Fruit fly (Drosophila melanogaster) whole organism, embryonic: ENCODE data around the gene CG3841.

Source experiments
- B-H1 ChIP-seq: fragments of 200-800 bp; sonication (Bioruptor generic); IDR thresholded peaks from 3 replicates; pipeline ENCODE4 v1.3.6; 2022; ENCODE audit warnings: missing biosample characterization, missing genetic modification characterization
- BtbVII ChIP-seq: fragments of 200-800 bp; sonication (Bioruptor generic); optimal IDR thresholded peaks from 3 replicates; lab custom pipeline; 2017; ENCODE audit warnings: missing biosample characterization, mild to moderate bottlenecking, missing genetic modification characterization
- CG10147 ChIP-seq: fragments of 200-800 bp; sonication (Bioruptor generic); optimal IDR thresholded peaks from 2 replicates; lab custom pipeline; 2019; ENCODE audit warnings: missing biosample characterization, mild to moderate bottlenecking, missing genetic modification characterization, moderate library complexity
- CG10321 ChIP-seq: fragments of 200-800 bp; sonication (Bioruptor generic); IDR thresholded peaks from 2 replicates; pipeline ENCODE4 v1.3.6; 2022; ENCODE audit warnings: missing biosample characterization, missing genetic modification characterization
- CG10565 ChIP-seq: fragments of 200-800 bp; sonication (Bioruptor generic); optimal IDR thresholded peaks from 3 replicates; lab custom pipeline; 2016; ENCODE audit warnings: missing biosample characterization, mild to moderate bottlenecking, missing genetic modification characterization
- CG10979 ChIP-seq: fragments of 200-800 bp; sonication (Bioruptor generic); optimal IDR thresholded peaks from 2 replicates; lab custom pipeline; 2018; ENCODE audit warnings: missing biosample characterization, mild to moderate bottlenecking, missing genetic modification characterization, moderate library complexity
- CG11398 ChIP-seq: fragments of 200-800 bp; sonication (Bioruptor generic); optimal IDR thresholded peaks from 2 replicates; lab custom pipeline; 2016; ENCODE audit warnings: missing biosample characterization, missing genetic modification characterization
- CG12219 ChIP-seq: fragments of 200-800 bp; sonication (Bioruptor generic); optimal IDR thresholded peaks from 3 replicates; lab custom pipeline; 2018; ENCODE audit warnings: missing biosample characterization, mild to moderate bottlenecking, missing genetic modification characterization
- CG13424 ChIP-seq: fragments of 200-800 bp; sonication (Bioruptor generic); optimal IDR thresholded peaks from 2 replicates; lab custom pipeline; 2019; ENCODE audit warnings: missing biosample characterization, mild to moderate bottlenecking, missing genetic modification characterization, moderate library complexity
- CG13775 ChIP-seq: fragments of 200-800 bp; sonication (Bioruptor generic); optimal IDR thresholded peaks from 3 replicates; lab custom pipeline; 2017; ENCODE audit warnings: missing biosample characterization, mild to moderate bottlenecking, missing genetic modification characterization
- CG14050 ChIP-seq: fragments of 200-800 bp; sonication (Bioruptor generic); IDR thresholded peaks from 3 replicates; pipeline ENCODE4 v1.3.6; 2022; ENCODE audit warnings: missing biosample characterization, missing genetic modification characterization
- CG14667 ChIP-seq: fragments of 200-800 bp; sonication (Bioruptor generic); IDR thresholded peaks from 2 replicates; pipeline ENCODE4 v1.3.6; 2022; ENCODE audit warnings: missing biosample characterization, missing genetic modification characterization
- CG1603 ChIP-seq: fragments of 200-800 bp; sonication (Bioruptor generic); optimal IDR thresholded peaks from 2 replicates; lab custom pipeline; 2019; ENCODE audit warnings: missing biosample characterization, mild to moderate bottlenecking, missing genetic modification characterization, moderate library complexity
- CG17802 ChIP-seq: fragments of 200-800 bp; sonication (Bioruptor generic); optimal IDR thresholded peaks from 2 replicates; lab custom pipeline; 2018; ENCODE audit warnings: missing biosample characterization, mild to moderate bottlenecking, missing genetic modification characterization, moderate library complexity
- CG2116 ChIP-seq: fragments of 200-800 bp; sonication (Bioruptor generic); optimal IDR thresholded peaks from 3 replicates; lab custom pipeline; 2018; ENCODE audit warnings: missing biosample characterization, mild to moderate bottlenecking, missing genetic modification characterization
- CG30020 ChIP-seq: fragments of 200-800 bp; optimal IDR thresholded peaks from 2 replicates; lab custom pipeline; 2019; ENCODE audit warnings: missing biosample characterization, mild to moderate bottlenecking, missing genetic modification characterization, moderate library complexity
- CG6854 ChIP-seq: fragments of 200-800 bp; sonication (Bioruptor generic); optimal IDR thresholded peaks from 3 replicates; lab custom pipeline; 2017; ENCODE audit warnings: missing biosample characterization, mild to moderate bottlenecking, missing genetic modification characterization
- CG8944 ChIP-seq: fragments of 200-800 bp; sonication (Bioruptor generic); optimal IDR thresholded peaks from 3 replicates; lab custom pipeline; 2016; ENCODE audit warnings: missing biosample characterization, missing genetic modification characterization
- CG9932 ChIP-seq: fragments of 200-800 bp; sonication (Bioruptor generic); IDR thresholded peaks from 2 replicates; pipeline ENCODE4 v1.3.6; 2022; ENCODE audit warnings: missing biosample characterization, missing genetic modification characterization
- CoRest ChIP-seq: fragments of 200-800 bp; sonication (Bioruptor generic); optimal IDR thresholded peaks from 3 replicates; lab custom pipeline; 2018; ENCODE audit warnings: missing biosample characterization, mild to moderate bottlenecking, missing genetic modification characterization, moderate library complexity
- Dp ChIP-seq: fragments of 200-800 bp; sonication (Bioruptor generic); optimal IDR thresholded peaks from 2 replicates; lab custom pipeline; 2018; ENCODE audit warnings: missing biosample characterization, mild to moderate bottlenecking, missing genetic modification characterization, moderate library complexity
- Drgx ChIP-seq: fragments of 200-800 bp; sonication (Bioruptor generic); IDR thresholded peaks from 2 replicates; pipeline ENCODE4 v1.3.6; 2022; ENCODE audit warnings: missing biosample characterization, missing genetic modification characterization
- E2f1 ChIP-seq: fragments of 200-800 bp; sonication (Bioruptor generic); IDR thresholded peaks from 2 replicates; pipeline ENCODE4 v1.3.6; 2022; ENCODE audit warnings: missing biosample characterization, missing genetic modification characterization
- Fer3 ChIP-seq: fragments of 200-800 bp; sonication (Bioruptor generic); optimal IDR thresholded peaks from 2 replicates; lab custom pipeline; 2018; ENCODE audit warnings: missing biosample characterization, mild to moderate bottlenecking, missing genetic modification characterization, moderate library complexity
- Oaz ChIP-seq: fragments of 200-800 bp; sonication (Bioruptor generic); IDR thresholded peaks from 2 replicates; pipeline ENCODE4 v1.3.6; 2022; ENCODE audit warnings: missing biosample characterization, missing genetic modification characterization
- Side ChIP-seq: fragments of 200-800 bp; sonication (Bioruptor generic); optimal IDR thresholded peaks from 2 replicates; lab custom pipeline; 2016; ENCODE audit warnings: missing biosample characterization, missing genetic modification characterization
- Stat92E ChIP-seq, 3 experiments: fragments of >200 bp in 2 of 3; fragments of 200-800 bp in 1 of 3; sonication (Bioruptor generic) in 1 of 3; optimal IDR thresholded peaks; 2 replicates each; lab custom pipeline; 2017 to 2019; ENCODE audit warnings: missing biosample characterization in 3 of 3, missing genetic modification characterization in 3 of 3, mild to moderate bottlenecking in 1 of 3, moderate library complexity in 1 of 3
- Usf ChIP-seq: fragments of 200-800 bp; sonication (Bioruptor generic); optimal IDR thresholded peaks from 2 replicates; lab custom pipeline; 2017; ENCODE audit warnings: missing genotype, missing biosample characterization, missing genetic modification characterization
- az2 ChIP-seq: fragments of 200-800 bp; sonication (Bioruptor generic); optimal IDR thresholded peaks from 3 replicates; lab custom pipeline; 2016; ENCODE audit warnings: missing biosample characterization, missing genetic modification characterization
- bbx ChIP-seq: fragments of 200-800 bp; sonication (Bioruptor generic); IDR thresholded peaks from 2 replicates; pipeline ENCODE4 v1.3.6; 2022; ENCODE audit warnings: missing biosample characterization, missing genetic modification characterization; ENCODE audit not compliant: partially characterized antibody
- chm ChIP-seq: fragments of 200-800 bp; sonication (Bioruptor generic); IDR thresholded peaks from 2 replicates; pipeline ENCODE4 v1.3.6; 2022; ENCODE audit warnings: missing biosample characterization, missing genetic modification characterization
- crol ChIP-seq: fragments of 200-800 bp; sonication (Bioruptor generic); IDR thresholded peaks from 2 replicates; pipeline ENCODE4 v1.3.6; 2022; ENCODE audit warnings: missing biosample characterization, missing genetic modification characterization
- danr ChIP-seq: fragments of 200-800 bp; sonication (Bioruptor generic); IDR thresholded peaks from 2 replicates; pipeline ENCODE4 v1.3.6; 2022; ENCODE audit warnings: missing biosample characterization, missing genetic modification characterization
- ewg ChIP-seq: fragments of 200-800 bp; sonication (Bioruptor generic); optimal IDR thresholded peaks from 3 replicates; lab custom pipeline; 2017; ENCODE audit warnings: mild to moderate bottlenecking, missing biosample characterization, missing genetic modification reagents, missing genetic modification characterization
- gro ChIP-seq: fragments of 200-800 bp; sonication (Bioruptor generic); optimal IDR thresholded peaks from 2 replicates; lab custom pipeline; 2016; ENCODE audit warnings: missing biosample characterization, missing genetic modification characterization
- ham ChIP-seq: fragments of 200-800 bp; sonication (Bioruptor generic); IDR thresholded peaks from 2 replicates; pipeline ENCODE4 v1.3.6; 2022; ENCODE audit warnings: missing biosample characterization, missing genetic modification characterization
- jing ChIP-seq: fragments of 200-800 bp; sonication (Bioruptor generic); optimal IDR thresholded peaks from 2 replicates; lab custom pipeline; 2018; ENCODE audit warnings: missing biosample characterization, mild to moderate bottlenecking, missing genetic modification characterization
- mam ChIP-seq: fragments of 200-800 bp; sonication (Bioruptor generic); optimal IDR thresholded peaks from 3 replicates; lab custom pipeline; 2016; ENCODE audit warnings: missing biosample characterization, missing genetic modification characterization
- otp ChIP-seq: fragments of 200-800 bp; sonication (Bioruptor generic); IDR thresholded peaks from 3 replicates; pipeline ENCODE4, ENCODE4 v1.3.6; 2022; ENCODE audit warnings: missing biosample characterization, missing genetic modification characterization
- pb ChIP-seq: fragments of 200-800 bp; sonication (Bioruptor generic); optimal IDR thresholded peaks from 3 replicates; lab custom pipeline; 2016; ENCODE audit warnings: missing biosample characterization, missing genetic modification characterization
- pros ChIP-seq: fragments of 200-800 bp; sonication (Bioruptor generic); optimal IDR thresholded peaks from 3 replicates; lab custom pipeline; 2019; ENCODE audit warnings: missing biosample characterization, mild to moderate bottlenecking, missing genetic modification characterization, moderate library complexity
- pzg ChIP-seq: fragments of 200-800 bp; sonication (Bioruptor generic); optimal IDR thresholded peaks from 3 replicates; lab custom pipeline; 2018; ENCODE audit warnings: missing biosample characterization, mild to moderate bottlenecking, missing genetic modification characterization, moderate library complexity
- run ChIP-seq: fragments of 200-800 bp; sonication (Bioruptor generic); optimal IDR thresholded peaks from 3 replicates; lab custom pipeline; 2018; ENCODE audit warnings: missing biosample characterization, mild to moderate bottlenecking, missing genetic modification characterization
- scrt ChIP-seq: fragments of 200-800 bp; sonication (Bioruptor generic); optimal IDR thresholded peaks from 2 replicates; lab custom pipeline; 2018; ENCODE audit warnings: missing biosample characterization, mild to moderate bottlenecking, missing genetic modification characterization, moderate library complexity
- sens-2 ChIP-seq: fragments of 200-800 bp; sonication (Bioruptor generic); IDR thresholded peaks from 2 replicates; pipeline ENCODE4 v1.3.6; 2022; ENCODE audit warnings: missing biosample characterization, missing genetic modification characterization
- sima ChIP-seq: fragments of 200-800 bp; sonication (Bioruptor generic); optimal IDR thresholded peaks from 2 replicates; lab custom pipeline; 2016; ENCODE audit warnings: missing biosample characterization, missing genetic modification characterization
- trh ChIP-seq: fragments of 200-800 bp; sonication (Bioruptor generic); optimal IDR thresholded peaks from 2 replicates; lab custom pipeline; 2016; ENCODE audit warnings: missing biosample characterization, missing genetic modification characterization
- ttk ChIP-seq: fragments of 200-800 bp; sonication (Bioruptor generic); IDR thresholded peaks from 2 replicates; pipeline ENCODE4 v2.1.2; 2022; ENCODE audit warnings: missing biosample characterization, missing genetic modification characterization
- unc-4 ChIP-seq: fragments of 200-800 bp; sonication (Bioruptor generic); IDR thresholded peaks from 2 replicates; pipeline ENCODE4 v1.3.6; 2022; ENCODE audit warnings: missing biosample characterization, missing genetic modification characterization; ENCODE audit not compliant: partially characterized antibody
- vvl ChIP-seq: fragments of 200-800 bp; sonication (Bioruptor generic); IDR thresholded peaks from 2 replicates; pipeline ENCODE4 v1.3.6; 2022; ENCODE audit warnings: missing biosample characterization, missing genetic modification characterization

Gene CG3841

dm6 chr2L:9567398-9567856 is 21.8 kb upstream of the CG3841 start (continued):
- peak; percentile 91 for TF ChIP-seq CG17802 (tag; lab: Kevin White, UChicago)
- TF ChIP-seq CG14667 (GFP tag; lab: Robert Waterston, UW), result peak; percentile 57; the same call in 1 of the 2 replicates
- TF ChIP-seq gro (GFP tag; lab: Kevin White, UChicago), result peak; percentile 98
- peak; percentile 94 for TF ChIP-seq CG1603
- peak; percentile 70 for TF ChIP-seq Dp (GFP tag; lab: Kevin White, UChicago)
- peak; percentile 98 for TF ChIP-seq CG10147 (GFP tag; lab: Kevin White, UChicago)
- peak; percentile 61 for TF ChIP-seq Usf
- peak; percentile 83 for TF ChIP-seq Drgx (GFP tag; lab: Robert Waterston, UW)
- peak; percentile 99 for TF ChIP-seq vvl (GFP tag; lab: Robert Waterston, UW)
- peak; percentile 95 for TF ChIP-seq ttk (GFP tag; lab: Robert Waterston, UW)
- peak; percentile 93 for TF ChIP-seq CoRest
- peak; percentile 98 for TF ChIP-seq sens-2
- TF ChIP-seq CG2116 (GFP tag; lab: Kevin White, UChicago), result peak; percentile 94
- peak; percentile 44 for TF ChIP-seq pzg
- peak; percentile 96 for TF ChIP-seq trh
- TF ChIP-seq mam, result peak; percentile 85
- TF ChIP-seq Fer3 (tag; lab: Kevin White, UChicago), result peak; percentile 99
- peak; percentile 95 for TF ChIP-seq CG14050 (GFP tag; lab: Robert Waterston, UW)
- peak; percentile 86 for TF ChIP-seq CG10321 (GFP tag; lab: Robert Waterston, UW)
- TF ChIP-seq CG8944, result peak; percentile 64
- TF ChIP-seq pros (GFP tag; lab: Kevin White, UChicago), result no peak
- peak; percentile 95 for TF ChIP-seq az2
- peak; percentile 75; the same call in 1 of the 2 replicates for TF ChIP-seq danr (GFP tag; lab: Robert Waterston, UW)
- peak; percentile 91 for TF ChIP-seq CG10979 (tag; lab: Kevin White, UChicago)
- peak; percentile 99 for TF ChIP-seq otp (GFP tag; lab: Robert Waterston, UW)
- peak; percentile 96 for TF ChIP-seq pb (GFP tag; lab: Kevin White, UChicago)
- TF ChIP-seq B-H1 (GFP tag; lab: Robert Waterston, UW), result peak; percentile 90; the same call in 2 of the 3 replicates
- TF ChIP-seq chm (GFP tag; lab: Robert Waterston, UW), result peak; percentile 99
- TF ChIP-seq bbx (GFP tag; lab: Robert Waterston, UW), result no peak
- peak; percentile 95 for TF ChIP-seq ewg (GFP tag; lab: Kevin White, UChicago)

dm6 chr2L:9568360-9569088 is 20.8 kb upstream of the CG3841 start, which contains the start of gene brwl:
brwl (plus strand) TSS chr2L:9568890.
- TF ChIP-seq CG11398 (GFP tag; lab: Kevin White, UChicago) (peak; percentile 98), CG10321 (GFP tag; lab: Robert Waterston, UW) (peak; percentile 84), CG9932 (GFP tag; lab: Robert Waterston, UW) (peak; percentile 96), CG12219 (GFP tag; lab: Kevin White, UChicago) (peak; percentile 98), unc-4 (GFP tag; lab: Robert Waterston, UW) (0 out of 2 replicates have a peak, but pooled peaks have one; percentile 11), Side (GFP tag; lab: Kevin White, UChicago) (peak; percentile 98), scrt (GFP tag; lab: Kevin White, UChicago) (peak; percentile 98), CG13775 (GFP tag; lab: Kevin White, UChicago) (peak; percentile 99), BtbVII (GFP tag; lab: Kevin White, UChicago) (peak; percentile 98), crol (GFP tag; lab: Robert Waterston, UW) (peak; percentile 81), CG10565 (peak; percentile 93), jing (GFP tag; lab: Kevin White, UChicago) (peak; percentile 98), sima (GFP tag; lab: Kevin White, UChicago) (peak; percentile 95), ham (GFP tag; lab: Robert Waterston, UW) (peak; percentile 95), CG13424 (tag; lab: Kevin White, UChicago) (peak; percentile 99), E2f1 (peak; percentile 98), run (tag; lab: Kevin White, UChicago) (peak; percentile 98), Stat92E (GFP tag; optimal IDR thresholded peaks at IDR 0.05; lab: Kevin White, UChicago) (peak in 1 of 3 experiments; percentile 97), Oaz (GFP tag; lab: Robert Waterston, UW) (peak; percentile 96), CG30020 (tag; lab: Kevin White, UChicago) (peak; percentile 88), CG6854 (peak; percentile 99)
